Fruit fly (Drosophila melanogaster): ENCODE data around the gene Rga.

Gene Rga

DNA sequence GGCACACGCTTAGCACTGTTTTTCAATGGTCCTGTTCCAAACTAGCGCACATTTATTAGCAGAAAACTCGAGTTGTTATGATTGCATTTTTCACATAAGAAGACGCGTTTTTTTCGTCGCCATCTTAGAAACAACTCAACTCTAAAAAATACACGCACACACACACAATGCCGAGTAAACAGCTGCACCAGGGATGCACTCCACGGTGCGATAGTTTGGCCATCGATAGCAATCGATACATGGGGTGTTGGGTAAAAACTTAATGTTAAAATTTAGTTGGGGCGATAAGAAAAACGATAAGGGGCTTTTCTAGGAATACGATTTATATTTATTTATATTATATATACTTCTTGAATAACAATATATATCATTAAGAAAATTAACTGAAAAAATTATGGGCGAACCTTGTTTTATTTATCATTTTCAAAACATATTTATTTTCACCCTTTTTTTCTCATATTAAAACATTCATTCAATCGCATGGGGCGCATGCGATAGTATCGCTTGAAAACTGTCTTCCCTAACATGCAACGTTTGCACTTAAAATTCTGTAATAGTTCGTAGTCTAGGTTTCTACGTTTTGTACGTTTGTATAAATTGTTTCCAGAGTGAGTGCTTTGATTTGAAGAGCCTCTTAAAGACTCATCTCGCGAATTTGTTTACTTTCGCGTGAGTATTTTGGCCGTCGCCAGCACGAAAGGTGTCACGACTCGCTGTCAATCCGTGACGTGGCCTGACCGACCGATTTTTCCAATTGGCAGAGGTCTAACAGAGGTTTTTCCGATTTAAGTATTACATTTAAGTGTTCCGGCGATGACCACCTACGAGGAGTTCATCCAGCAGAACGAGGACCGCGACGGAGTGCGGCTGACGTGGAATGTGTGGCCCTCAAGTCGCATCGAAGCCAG, 35.9 kb upstream of the Rga start, which contains the start of the genes MTA1-like and Sec23 (continued):
- TF ChIP-seq CG7987 (GFP tag; optimal IDR thresholded peaks at IDR 0.05) (no peak), Dek (tag; optimal IDR thresholded peaks at IDR 0.05) (peak; percentile 58), btn (GFP tag; optimal IDR thresholded peaks at IDR 0.05) (no peak), B-H2 (GFP tag; optimal IDR thresholded peaks at IDR 0.05) (no peak), stc (GFP tag; IDR thresholded peaks at IDR 0.05) (no peak), CG8478 (optimal IDR thresholded peaks at IDR 0.05) (no peak), br (optimal IDR thresholded peaks at IDR 0.05) (no peak), Kr (GFP tag; optimal IDR thresholded peaks at IDR 0.05) (peak; percentile 21), CG8765 (GFP tag; IDR thresholded peaks at IDR 0.05) (no peak; the same call in 1 of the 2 replicates), Scr (GFP tag; IDR thresholded peaks at IDR 0.05; ENCODE audit: partially characterized antibody) (peak; percentile 98), CG4730 (GFP tag; IDR thresholded peaks at IDR 0.05) (no peak), CG9876 (GFP tag; optimal IDR thresholded peaks at IDR 0.05) (no peak), Lim3 (GFP tag; IDR thresholded peaks at IDR 0.05) (no peak), E2f1 (GFP tag; IDR thresholded peaks at IDR 0.05) (no peak), CG32767 (GFP tag; IDR thresholded peaks at IDR 0.05) (no peak; the same call in 1 of the 2 replicates), HLH3B (GFP tag; IDR thresholded peaks at IDR 0.05) (peak; percentile 35; the same call in 1 of the 2 replicates), Dfd (GFP tag; optimal IDR thresholded peaks at IDR 0.05) (no peak), Mad (GFP tag; optimal IDR thresholded peaks at IDR 0.05) (no peak), CG30431 (GFP tag; optimal IDR thresholded peaks at IDR 0.05) (no peak), sima (GFP tag; optimal IDR thresholded peaks at IDR 0.05) (no peak), CG4424 (GFP tag; optimal IDR thresholded peaks at IDR 0.05) (peak; percentile 56), hkb (optimal IDR thresholded peaks at IDR 0.05) (no peak), hkb (GFP tag; IDR thresholded peaks at IDR 0.05) (no peak), Sry-β (GFP tag; optimal IDR thresholded peaks at IDR 0.05) (peak; percentile 53), CG9797 (GFP tag; optimal IDR thresholded peaks at IDR 0.05) (peak; percentile 35), CG5180 (GFP tag; optimal IDR thresholded peaks at IDR 0.05) (no peak), lola (GFP tag; optimal IDR thresholded peaks at IDR 0.05) (peak in 1 of 3 experiments; percentile 61), fu2 (GFP tag; optimal IDR thresholded peaks at IDR 0.05) (peak; percentile 12), CG9727 (GFP tag; optimal IDR thresholded peaks at IDR 0.05) (peak; percentile 74), CG15269 (tag; optimal IDR thresholded peaks at IDR 0.05) (peak; percentile 43), twi (tag; optimal IDR thresholded peaks at IDR 0.05) (peak; percentile 44), Hr3 (GFP tag; optimal IDR thresholded peaks at IDR 0.05) (peak; percentile 75), C15 (GFP tag; IDR thresholded peaks at IDR 0.05) (no peak), CG9817 (tag; optimal IDR thresholded peaks at IDR 0.05) (peak; percentile 47), Rfx (GFP tag; IDR thresholded peaks at IDR 0.05) (peak; percentile 71), eve (GFP tag; optimal IDR thresholded peaks at IDR 0.05) (no peak), mld (GFP tag; IDR thresholded peaks at IDR 0.05; ENCODE audit: partially characterized antibody) (peak; percentile 91), CG14441 (GFP tag; IDR thresholded peaks at IDR 0.05) (peak; percentile 25; the same call in 1 of the 2 replicates), sisA (GFP tag; IDR thresholded peaks at IDR 0.05) (peak; percentile 55), fd3F (GFP tag; optimal IDR thresholded peaks at IDR 0.05) (no peak), aop (GFP tag; IDR thresholded peaks at IDR 0.05) (no peak), kah (GFP tag; optimal IDR thresholded peaks at IDR 0.05) (no peak), gsb (GFP tag; IDR thresholded peaks at IDR 0.05) (no peak), otp (GFP tag; IDR thresholded peaks at IDR 0.05) (no peak), gce (GFP tag; IDR thresholded peaks at IDR 0.05) (no peak), dan (GFP tag; IDR thresholded peaks at IDR 0.05) (no peak), run (tag; optimal IDR thresholded peaks at IDR 0.05) (no peak), CG2202 (tag; optimal IDR thresholded peaks at IDR 0.05) (no peak), vfl (GFP tag; optimal IDR thresholded peaks at IDR 0.05) (no peak), Dad (GFP tag; optimal IDR thresholded peaks at IDR 0.05) (no peak), p53 (GFP tag; optimal IDR thresholded peaks at IDR 0.05) (no peak)

All from whole organism, embryonic.